Worm (Caenorhabditis elegans) whole organism, early embryonic: ENCODE measurements around the gene srh-89.

Experiments
- B0310.2 ChIP-seq: sonication (generic microtip); optimal IDR thresholded peaks from 2 replicates; lab custom pipeline; 2016; ENCODE audit warnings: mild to moderate bottlenecking, missing genetic modification characterization, missing compliant biosample characterization
- F13C5.2 ChIP-seq: sonication (generic microtip); optimal IDR thresholded peaks from 2 replicates; lab custom pipeline; 2017; ENCODE audit warnings: mild to moderate bottlenecking, missing genetic modification characterization, inconsistent platforms, missing compliant biosample characterization
- aly-1 ChIP-seq: sonication (generic microtip); optimal IDR thresholded peaks from 2 replicates; lab custom pipeline; 2016; ENCODE audit warnings: missing genetic modification characterization, missing compliant biosample characterization
- ama-1 ChIP-seq: fragments of 150-350 bp; optimal IDR thresholded peaks from 2 replicates; lab custom pipeline; 2014
- ceh-13 ChIP-seq: fragments of 200-800 bp; sonication (Bioruptor generic); optimal IDR thresholded peaks from 2 replicates; lab custom pipeline; 2018; ENCODE audit warnings: mild to moderate bottlenecking, missing genetic modification characterization, missing compliant biosample characterization
- ceh-36 ChIP-seq: sonication (generic microtip); optimal IDR thresholded peaks from 2 replicates; lab custom pipeline; 2016; ENCODE audit warnings: missing genetic modification characterization, inconsistent platforms, missing compliant biosample characterization
- ets-7 ChIP-seq: sonication (generic microtip); optimal IDR thresholded peaks from 2 replicates; lab custom pipeline; 2016; ENCODE audit warnings: missing genotype, missing genetic modification characterization, missing compliant biosample characterization
- flt-1 ChIP-seq: fragments of 200-800 bp; sonication (Bioruptor generic); IDR thresholded peaks from 2 replicates; pipeline ENCODE4 v1.3.6; 2022; ENCODE audit warnings: missing genetic modification characterization, missing compliant biosample characterization
- hmbx-1 ChIP-seq: sonication (generic microtip); optimal IDR thresholded peaks from 2 replicates; lab custom pipeline; 2016; ENCODE audit warnings: mild to moderate bottlenecking, missing genetic modification characterization, missing compliant biosample characterization
- hmg-4 ChIP-seq: fragments of 200-800 bp; sonication (Bioruptor generic); optimal IDR thresholded peaks from 2 replicates; lab custom pipeline; 2018; ENCODE audit warnings: mild to moderate bottlenecking, missing genetic modification characterization, missing compliant biosample characterization
- hnd-1 ChIP-seq: sonication (generic microtip); optimal IDR thresholded peaks from 2 replicates; lab custom pipeline; 2016; ENCODE audit warnings: missing genetic modification characterization, missing compliant biosample characterization
- pes-1 ChIP-seq: fragments of 200-800 bp; sonication (Bioruptor generic); IDR thresholded peaks from 2 replicates; pipeline ENCODE4 v1.3.6; 2022; ENCODE audit warnings: missing genetic modification reagents, missing genetic modification characterization, missing compliant biosample characterization
- scrt-1 ChIP-seq: fragments of 200-800 bp; sonication (Bioruptor generic); IDR thresholded peaks from 2 replicates; pipeline ENCODE4 v1.3.6; 2022; ENCODE audit warnings: missing genetic modification characterization, missing compliant biosample characterization
- sea-1 ChIP-seq: fragments of 200-800 bp; sonication (Bioruptor generic); conservative IDR thresholded peaks from 2 replicates; pipeline ENCODE4 v1.3.6; 2022; ENCODE audit warnings: missing genetic modification characterization, missing compliant biosample characterization
- tbx-11 ChIP-seq: fragments of 200-800 bp; sonication (Bioruptor generic); IDR thresholded peaks from 2 replicates; pipeline ENCODE4 v1.3.6; 2022; ENCODE audit warnings: missing genetic modification characterization, missing compliant biosample characterization
- tbx-37 ChIP-seq: fragments of 200-800 bp; sonication (Bioruptor generic); conservative IDR thresholded peaks from 2 replicates; pipeline ENCODE4 v1.3.6; 2022; ENCODE audit warnings: missing genetic modification reagents, missing genetic modification characterization, missing compliant biosample characterization
- tra-4 ChIP-seq: sonication (generic microtip); optimal IDR thresholded peaks from 2 replicates; lab custom pipeline; 2017; ENCODE audit warnings: missing genetic modification characterization, missing compliant biosample characterization

Gene srh-89

ce11 chrV:7460898-7461297 is 3.7 kb downstream of the srh-89 start, which contains the start of gene srh-92:
TSS of gene srh-92 (minus strand) at chrV:7460998.
- no peak for TF ChIP-seq ceh-36 (tag; lab: Kevin White, UChicago)
- no peak for TF ChIP-seq hmg-4 (GFP tag; lab: Kevin White, UChicago)
- no peak for TF ChIP-seq tra-4 (tag; lab: Kevin White, UChicago)
- no peak for TF ChIP-seq aly-1 (tag; lab: Kevin White, UChicago)
- TF ChIP-seq scrt-1 (GFP tag; lab: Robert Waterston, UW): no peak
- no peak for TF ChIP-seq pes-1 (GFP tag; lab: Robert Waterston, UW)
- TF ChIP-seq B0310.2 (tag; lab: Kevin White, UChicago): no peak
- no peak for TF ChIP-seq tbx-37 (GFP tag; lab: Robert Waterston, UW)
- no peak for TF ChIP-seq ceh-13 (GFP tag; lab: Kevin White, UChicago)
- no peak for TF ChIP-seq tbx-11 (GFP tag; lab: Robert Waterston, UW)
- TF ChIP-seq sea-1 (GFP tag; lab: Robert Waterston, UW): no peak
- TF ChIP-seq hmbx-1 (tag; lab: Kevin White, UChicago): no peak
- no peak for TF ChIP-seq F13C5.2
- no peak for TF ChIP-seq ama-1 (lab: Kevin White, UChicago)
- no peak for TF ChIP-seq ets-7 (tag; lab: Kevin White, UChicago)
- no peak for TF ChIP-seq hnd-1 (tag; lab: Kevin White, UChicago)
- TF ChIP-seq flt-1 (GFP tag; lab: Robert Waterston, UW): no peak

- no peak for TF ChIP-seq sea-1 (GFP tag; lab: Robert Waterston, UW)
- no peak for TF ChIP-seq flt-1 (GFP tag; lab: Robert Waterston, UW)
- no peak for TF ChIP-seq tbx-11 (GFP tag; lab: Robert Waterston, UW)
- TF ChIP-seq ets-7 (tag; lab: Kevin White, UChicago): no peak
Measured at ce11 chrV:7455008-7455407, 9.6 kb downstream of the srh-89 start, which contains the start of gene F25E5.2. TSS of gene F25E5.2 (plus strand) at chrV:7455308.

ce11 chrV:7454236-7454635 is 10.4 kb downstream of the srh-89 start, which contains the start of gene try-8:
TSS of gene try-8 (minus strand) at chrV:7454336.
- TF ChIP-seq tra-4 (tag; lab: Kevin White, UChicago): no peak
- no peak for TF ChIP-seq tbx-37 (GFP tag; lab: Robert Waterston, UW)
- TF ChIP-seq pes-1 (GFP tag; lab: Robert Waterston, UW): no peak
- no peak for TF ChIP-seq ceh-36 (tag; lab: Kevin White, UChicago)
- TF ChIP-seq hmg-4 (GFP tag; lab: Kevin White, UChicago): no peak
- TF ChIP-seq hmbx-1 (tag; lab: Kevin White, UChicago): no peak
- TF ChIP-seq B0310.2 (tag; lab: Kevin White, UChicago): no peak
- TF ChIP-seq hnd-1 (tag; lab: Kevin White, UChicago): no peak
- no peak for TF ChIP-seq ets-7 (tag; lab: Kevin White, UChicago)
- no peak for TF ChIP-seq sea-1 (GFP tag; lab: Robert Waterston, UW)
- no peak for TF ChIP-seq aly-1 (tag; lab: Kevin White, UChicago)
- no peak for TF ChIP-seq tbx-11 (GFP tag; lab: Robert Waterston, UW)
- no peak for TF ChIP-seq F13C5.2
- TF ChIP-seq scrt-1 (GFP tag; lab: Robert Waterston, UW): no peak
- TF ChIP-seq ama-1 (lab: Kevin White, UChicago): no peak
- no peak for TF ChIP-seq flt-1 (GFP tag; lab: Robert Waterston, UW)
- no peak for TF ChIP-seq ceh-13 (GFP tag; lab: Kevin White, UChicago)

- TF ChIP-seq aly-1 (tag; lab: Kevin White, UChicago): no peak
- TF ChIP-seq hmg-4 (GFP tag; lab: Kevin White, UChicago): no peak
- TF ChIP-seq ets-7 (tag; lab: Kevin White, UChicago): no peak
- no peak for TF ChIP-seq scrt-1 (GFP tag; lab: Robert Waterston, UW)
- no peak for TF ChIP-seq tbx-37 (GFP tag; lab: Robert Waterston, UW)
- TF ChIP-seq ama-1 (lab: Kevin White, UChicago): no peak
- TF ChIP-seq hnd-1 (tag; lab: Kevin White, UChicago): no peak
- TF ChIP-seq ceh-36 (tag; lab: Kevin White, UChicago): no peak
Measured at ce11 chrV:7451421-7451820, 13.2 kb downstream of the srh-89 start, which contains the start of gene try-11. TSS of gene try-11 (plus strand) at chrV:7451721.

- TF ChIP-seq hnd-1 (tag; lab: Kevin White, UChicago) (no peak), ceh-36 (tag; lab: Kevin White, UChicago) (no peak), tra-4 (tag; lab: Kevin White, UChicago) (no peak), aly-1 (tag; lab: Kevin White, UChicago) (no peak), scrt-1 (GFP tag; lab: Robert Waterston, UW) (no peak), ets-7 (tag; lab: Kevin White, UChicago) (no peak), sea-1 (GFP tag; lab: Robert Waterston, UW) (no peak), flt-1 (GFP tag; lab: Robert Waterston, UW) (no peak)
Measured at ce11 chrV:7449303-7449827, 15.2 kb downstream of the srh-89 start, which contains the start of gene try-12. TSS of gene try-12 (plus strand) at chrV:7449353.

- TF ChIP-seq flt-1 (GFP tag; lab: Robert Waterston, UW): no peak
- TF ChIP-seq pes-1 (GFP tag; lab: Robert Waterston, UW): no peak
- TF ChIP-seq ama-1 (lab: Kevin White, UChicago): no peak
- no peak for TF ChIP-seq scrt-1 (GFP tag; lab: Robert Waterston, UW)
- no peak for TF ChIP-seq tbx-11 (GFP tag; lab: Robert Waterston, UW)
- no peak for TF ChIP-seq F13C5.2
- TF ChIP-seq tbx-37 (GFP tag; lab: Robert Waterston, UW): no peak
- no peak for TF ChIP-seq aly-1 (tag; lab: Kevin White, UChicago)
- no peak for TF ChIP-seq hmg-4 (GFP tag; lab: Kevin White, UChicago)
- no peak for TF ChIP-seq hnd-1 (tag; lab: Kevin White, UChicago)
- TF ChIP-seq hmbx-1 (tag; lab: Kevin White, UChicago): no peak
- TF ChIP-seq tra-4 (tag; lab: Kevin White, UChicago): no peak
Measured at ce11 chrV:7446965-7447364, 17.6 kb downstream of the srh-89 start, which contains the start of gene F25E5.5. TSS of gene F25E5.5 (plus strand) at chrV:7447265.
